Worm (Caenorhabditis elegans) whole organism, L4/young adult: ENCODE data around the gene M04D8.4.
"Not testable (repeated sequence)": the region's sequence is repeated elsewhere in the genome, so short reads cannot be mapped to it uniquely, and the experiment has no call there.

Source experiments
- W03F9.2 ChIP-seq: fragments of 150-350 bp; optimal IDR thresholded peaks from 2 replicates; lab custom pipeline; 2014; ENCODE audit warnings: missing biosample characterization, missing genetic modification characterization
- dao-5 ChIP-seq: sonication (generic microtip); optimal IDR thresholded peaks from 2 replicates; lab custom pipeline; 2016; ENCODE audit warnings: missing genotype, missing genetic modification characterization, moderate library complexity, missing compliant biosample characterization
- him-1 ChIP-seq: sonication (generic microtip); optimal IDR thresholded peaks from 2 replicates; lab custom pipeline; 2016; ENCODE audit warnings: missing genotype, missing genetic modification reagents, missing genetic modification characterization, missing compliant biosample characterization

Gene M04D8.4

ce11 chrIII:10030549-10030948 lies at the start of gene M04D8.4:
Gene M04D8.4, minus strand, starts transcription at chrIII:10030649.
- TF ChIP-seq dao-5 (tag; lab: Kevin White, UChicago) (no peak), W03F9.2 (tag; lab: Kevin White, UChicago) (no peak), him-1 (tag; lab: Kevin White, UChicago) (no peak)

- TF ChIP-seq dao-5 (tag; lab: Kevin White, UChicago) = no peak
- TF ChIP-seq him-1 (tag; lab: Kevin White, UChicago) = no peak
- TF ChIP-seq W03F9.2 (tag; lab: Kevin White, UChicago) = no peak
These were observed 48.3 kb upstream of the M04D8.4 start for ce11 chrIII:10078784-10079183.

- TF ChIP-seq him-1 (tag; lab: Kevin White, UChicago) = no peak
- no peak for TF ChIP-seq W03F9.2 (tag; lab: Kevin White, UChicago)
- TF ChIP-seq dao-5 (tag; lab: Kevin White, UChicago) = no peak
These were observed 47.7 kb upstream of the M04D8.4 start, which contains the start of gene T16G12.9 for ce11 chrIII:10078151-10078550. Gene T16G12.9, minus strand, starts transcription at chrIII:10078251.

ce11 chrIII:10076042-10076441 lies 45.6 kb upstream of the M04D8.4 start:
- no peak for TF ChIP-seq W03F9.2 (tag; lab: Kevin White, UChicago)
- no peak for TF ChIP-seq him-1 (tag; lab: Kevin White, UChicago)
- TF ChIP-seq dao-5 (tag; lab: Kevin White, UChicago) = no peak

- no peak for TF ChIP-seq W03F9.2 (tag; lab: Kevin White, UChicago)
- no peak for TF ChIP-seq him-1 (tag; lab: Kevin White, UChicago)
- no peak for TF ChIP-seq dao-5 (tag; lab: Kevin White, UChicago)
These were observed 38.8 kb upstream of the M04D8.4 start, which contains the start of gene T16G12.6 for ce11 chrIII:10069278-10069677. Gene T16G12.6, plus strand, starts transcription at chrIII:10069578.

- peak; percentile 51 for TF ChIP-seq W03F9.2 (tag; lab: Kevin White, UChicago)
- no peak for TF ChIP-seq dao-5 (tag; lab: Kevin White, UChicago)
- TF ChIP-seq him-1 (tag; lab: Kevin White, UChicago) = no peak
These were observed 33.7 kb upstream of the M04D8.4 start, which contains the start of gene ekl-6 for ce11 chrIII:10064140-10064539. Gene ekl-6, plus strand, starts transcription at chrIII:10064404.

- no peak for TF ChIP-seq W03F9.2 (tag; lab: Kevin White, UChicago)
These were observed 30.1 kb upstream of the M04D8.4 start, which contains the start of gene T16G12.13 for ce11 chrIII:10060573-10060972. Gene T16G12.13, plus strand, starts transcription at chrIII:10060865.

- TF ChIP-seq W03F9.2 (tag; lab: Kevin White, UChicago) = no peak
- TF ChIP-seq dao-5 (tag; lab: Kevin White, UChicago) = no peak
- TF ChIP-seq him-1 (tag; lab: Kevin White, UChicago) = no peak
These were observed 28.6 kb upstream of the M04D8.4 start, which contains the start of gene T16G12.8 for ce11 chrIII:10059002-10059401. Gene T16G12.8, plus strand, starts transcription at chrIII:10059302.

ce11 chrIII:10057518-10057917 lies 27.1 kb upstream of the M04D8.4 start, which contains the start of gene T16G12.4:
Gene T16G12.4, plus strand, starts transcription at chrIII:10057818.
- TF ChIP-seq dao-5 (tag; lab: Kevin White, UChicago) (no peak), W03F9.2 (tag; lab: Kevin White, UChicago) (no peak), him-1 (tag; lab: Kevin White, UChicago) (no peak)

ce11 chrIII:10056033-10056432 lies 25.6 kb upstream of the M04D8.4 start, which contains the start of gene T16G12.10:
Gene T16G12.10, minus strand, starts transcription at chrIII:10056133.
- TF ChIP-seq W03F9.2 (tag; lab: Kevin White, UChicago) (no peak), him-1 (tag; lab: Kevin White, UChicago) (no peak), dao-5 (tag; lab: Kevin White, UChicago) (no peak)

ce11 chrIII:10053312-10053711 lies 22.9 kb upstream of the M04D8.4 start, which contains the start of gene T16G12.12:
Gene T16G12.12, plus strand, starts transcription at chrIII:10053612.
- TF ChIP-seq him-1, dao-5, W03F9.2 (tag; lab: Kevin White, UChicago): not testable (repeated sequence)

ce11 chrIII:10050321-10050720 lies 19.9 kb upstream of the M04D8.4 start, which contains the start of gene T16G12.3:
Gene T16G12.3, plus strand, starts transcription at chrIII:10050621.
- not testable (repeated sequence) for TF ChIP-seq W03F9.2, dao-5, him-1 (tag; lab: Kevin White, UChicago)

ce11 chrIII:10049682-10050081 lies 19.2 kb upstream of the M04D8.4 start, which contains the start of gene T16G12.1:
Gene T16G12.1, minus strand, starts transcription at chrIII:10049857.
- no peak for TF ChIP-seq dao-5 (tag; lab: Kevin White, UChicago)
- TF ChIP-seq him-1 (tag; lab: Kevin White, UChicago) = no peak
- TF ChIP-seq W03F9.2 (tag; lab: Kevin White, UChicago) = no peak

ce11 chrIII:10040013-10040412 lies 9.6 kb upstream of the M04D8.4 start, which contains the start of gene T16G12.7:
Gene T16G12.7, minus strand, starts transcription at chrIII:10040113.
- TF ChIP-seq him-1 (tag; lab: Kevin White, UChicago) (no peak), dao-5 (tag; lab: Kevin White, UChicago) (no peak), W03F9.2 (tag; lab: Kevin White, UChicago) (no peak)
